Fruit fly (Drosophila melanogaster) whole organism, larva: Measurements from ENCODE around the gene ppk23.

Source experiments
- noc ChIP-seq: fragments of 200-800 bp; sonication (Bioruptor generic); optimal IDR thresholded peaks from 3 replicates; lab custom pipeline; 2019; ENCODE audit warnings: missing biosample characterization, mild to moderate bottlenecking, missing genetic modification characterization, moderate library complexity

The ppk23 gene

DNA sequence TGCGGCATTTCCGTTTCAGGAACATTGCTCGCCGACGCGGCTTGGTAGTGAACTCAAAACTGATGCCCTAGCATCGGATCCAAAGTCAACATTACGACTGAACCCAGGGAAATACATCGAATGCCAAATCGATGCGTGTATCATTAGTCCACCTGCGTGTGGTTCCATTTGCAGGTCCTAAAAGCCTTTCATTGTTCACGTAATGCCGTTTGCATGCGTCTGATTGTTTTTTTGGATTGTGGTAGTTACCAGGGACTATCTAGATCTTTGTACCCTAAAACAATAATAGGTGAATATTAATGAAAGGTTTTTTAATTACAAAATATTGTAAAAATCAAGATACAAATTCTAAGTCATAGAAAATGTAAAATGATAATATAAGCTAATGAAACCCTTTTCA is at the start of gene ppk23:
ppk23 (minus strand) TSS at position 101 of the 400 bp plus-strand sequence.
- TF ChIP-seq noc (tag; lab: Kevin White, UChicago) = no peak

DNA sequence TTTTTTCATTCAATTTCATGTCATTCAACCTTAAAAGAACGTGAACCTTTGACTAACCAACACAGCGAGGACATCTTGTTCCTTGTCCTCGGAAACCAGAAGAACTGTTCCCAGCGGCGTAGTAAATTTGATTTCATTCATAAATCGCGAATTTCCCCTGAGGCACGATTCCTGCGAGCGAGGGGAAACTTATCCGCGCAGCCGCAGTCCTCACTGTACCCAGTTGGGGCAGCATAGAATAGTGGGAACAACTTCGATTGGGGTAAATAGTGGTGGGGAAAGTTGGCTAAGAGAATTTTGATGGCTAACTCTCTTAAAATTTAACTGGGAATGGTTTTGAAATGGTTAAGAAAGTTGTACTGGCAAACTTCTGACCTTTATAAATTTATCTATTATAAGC is 42.4 kb upstream of the ppk23 start:
- no peak for TF ChIP-seq noc (tag; lab: Kevin White, UChicago)

DNA sequence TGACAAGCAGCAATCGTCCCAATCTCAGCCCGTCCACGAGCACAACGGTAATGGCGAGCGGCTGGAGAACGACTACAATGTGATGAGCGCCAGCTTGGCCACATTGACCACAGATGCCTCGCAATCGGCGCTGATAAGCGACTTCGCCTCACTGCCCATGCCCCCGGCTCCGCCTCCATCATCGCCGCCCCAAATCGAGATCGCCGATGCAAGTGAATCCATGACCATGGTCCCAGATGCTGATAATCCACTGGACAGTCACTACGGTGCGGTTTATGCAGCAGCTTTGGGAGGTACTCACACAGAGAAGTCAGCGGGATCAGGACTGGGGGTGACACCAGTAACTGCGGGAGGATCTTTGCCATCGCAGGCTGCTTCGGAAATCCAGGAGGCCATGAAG is 33.4 kb upstream of the ppk23 start:
- no peak for TF ChIP-seq noc (tag; lab: Kevin White, UChicago)

DNA sequence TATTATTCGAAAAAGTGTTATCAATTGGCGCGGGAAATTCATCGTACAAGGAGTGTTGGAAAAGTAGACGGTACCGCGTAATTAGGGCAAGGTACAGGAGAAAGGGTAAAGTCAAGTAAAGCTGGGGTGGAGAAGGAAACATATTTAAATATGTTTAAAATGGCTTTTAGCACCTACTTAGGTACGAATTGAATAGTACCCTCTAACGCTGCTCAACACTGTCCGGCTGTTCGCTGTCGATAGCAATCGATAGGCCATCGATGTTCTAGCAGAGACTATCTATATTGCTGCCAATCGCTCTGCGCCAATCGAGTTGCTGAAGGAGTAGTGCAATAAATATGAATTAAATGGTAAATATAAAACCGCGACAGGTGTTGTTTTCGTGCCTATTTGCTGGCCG is 30.3 kb upstream of the ppk23 start, which contains the start of gene X11L:
X11L (plus strand) TSS at position 279 of the 400 bp plus-strand sequence.
- TF ChIP-seq noc (tag; lab: Kevin White, UChicago) = no peak

DNA sequence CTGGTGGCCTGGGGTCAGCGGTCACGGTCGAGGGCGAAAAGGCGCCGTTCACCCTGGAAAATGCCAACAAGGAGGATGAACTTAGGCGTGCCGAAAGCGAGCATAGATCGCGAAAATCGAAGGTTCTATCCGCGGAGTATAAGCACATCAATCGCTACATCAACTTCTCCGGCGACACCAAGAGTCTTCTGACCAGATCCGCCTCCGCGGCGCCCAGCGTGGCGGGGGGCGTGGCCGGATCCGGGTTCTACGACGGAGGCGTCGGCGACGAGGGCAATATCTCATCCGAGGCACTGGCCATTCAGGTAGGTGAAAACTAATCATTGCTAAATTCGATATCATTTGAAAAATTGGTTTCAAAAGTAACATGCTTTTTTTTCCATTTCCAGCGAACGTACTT is 28.6 kb upstream of the ppk23 start:
- TF ChIP-seq noc (tag; lab: Kevin White, UChicago) = no peak

DNA sequence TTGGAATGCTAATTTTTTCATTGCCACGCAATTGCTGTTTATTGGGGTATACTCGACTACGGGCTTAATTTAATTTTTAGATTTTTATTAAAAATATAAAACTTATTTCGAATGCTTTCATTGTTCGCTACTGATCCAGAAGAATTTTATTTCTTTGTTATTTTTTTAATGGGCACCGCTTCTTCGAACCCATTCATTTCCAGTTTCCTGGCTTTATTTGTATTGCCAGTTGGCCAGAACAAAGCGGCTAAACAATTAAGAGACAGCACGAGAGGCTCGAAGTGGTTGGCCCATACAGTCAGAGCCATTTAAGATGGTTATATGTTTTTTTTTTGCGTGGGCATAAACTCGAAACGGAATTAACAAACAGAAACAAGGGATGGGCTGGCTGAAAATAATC is 26.8 kb upstream of the ppk23 start:
- peak; percentile 88 for TF ChIP-seq noc (tag; lab: Kevin White, UChicago)

DNA sequence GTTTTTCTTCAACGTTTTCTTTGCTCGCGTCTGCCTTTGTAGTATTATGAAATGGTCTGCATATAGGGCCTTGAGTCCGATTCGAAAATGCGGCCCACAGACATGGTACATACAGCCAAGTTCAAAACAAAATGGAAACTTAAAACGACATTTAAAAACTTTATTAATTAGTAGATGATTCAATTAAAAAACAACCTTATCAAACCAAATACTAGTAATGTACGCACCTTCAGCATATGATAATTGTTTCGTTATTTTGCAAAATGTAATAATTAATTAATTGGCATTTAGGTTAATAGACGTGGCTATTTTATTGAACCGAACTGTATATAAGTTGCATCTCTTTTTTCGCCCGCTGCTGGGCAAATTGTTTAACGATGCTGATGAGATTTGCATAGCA is 25.7 kb upstream of the ppk23 start:
- no peak for TF ChIP-seq noc (tag; lab: Kevin White, UChicago)

DNA sequence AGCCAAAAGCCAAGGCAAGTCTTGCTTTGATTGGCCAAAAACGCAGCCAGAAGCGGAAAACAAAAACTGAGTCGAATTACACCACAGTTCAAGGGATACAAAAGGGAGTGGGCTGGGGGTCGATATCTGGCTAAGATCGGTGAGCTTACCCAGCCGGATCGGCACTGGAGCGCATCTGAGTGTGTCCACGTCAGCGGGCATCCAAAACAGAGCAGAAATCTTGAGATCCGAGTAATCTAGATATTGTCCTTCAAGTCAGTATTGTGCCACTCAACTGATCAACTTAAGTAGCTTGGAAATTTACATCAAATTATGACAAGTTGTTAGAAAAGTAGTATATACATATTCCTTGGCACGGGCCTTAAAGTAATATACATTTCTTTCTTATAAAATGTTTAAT is 19.5 kb upstream of the ppk23 start, which contains the start of gene CG12992:
CG12992 (plus strand) TSS at position 301 of the 400 bp plus-strand sequence.
- TF ChIP-seq noc (tag; lab: Kevin White, UChicago) = no peak

DNA sequence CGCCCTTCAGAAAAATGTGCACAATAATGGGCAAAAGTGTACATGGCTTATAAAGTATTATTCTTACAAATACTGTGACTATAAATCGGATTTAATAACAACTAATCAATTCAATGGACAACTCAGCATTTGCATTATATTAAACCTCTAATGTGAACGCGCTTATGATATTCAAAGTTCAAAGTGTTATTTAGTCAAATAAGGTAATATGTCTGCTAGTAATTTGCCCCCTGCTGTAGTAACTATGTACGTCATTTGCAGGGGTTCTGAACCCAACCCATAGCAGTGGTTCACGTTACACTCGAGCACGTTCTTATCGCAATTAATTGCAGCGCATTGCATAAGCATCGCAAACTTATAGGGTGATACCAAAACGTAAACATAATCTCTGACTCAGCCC is 19.1 kb upstream of the ppk23 start:
- TF ChIP-seq noc (tag; lab: Kevin White, UChicago) = no peak

DNA sequence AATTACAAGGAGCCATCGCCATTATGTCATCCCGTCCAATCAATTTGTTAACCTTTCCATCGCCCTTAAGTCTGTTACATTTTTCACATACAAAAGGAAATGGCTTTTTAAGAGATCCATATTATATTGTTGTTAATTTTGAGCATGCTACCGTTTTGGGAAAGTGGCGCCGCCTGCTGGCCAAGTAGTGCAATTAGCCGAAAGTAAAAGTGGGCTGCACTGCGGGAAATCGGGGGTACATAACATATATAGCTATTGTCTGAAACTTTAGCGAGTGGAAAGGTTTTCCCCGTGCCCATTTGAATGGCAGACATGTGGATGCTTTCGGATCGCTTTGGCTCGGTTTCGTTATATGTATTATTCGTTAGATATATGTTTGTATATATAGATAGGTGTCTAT is 16.9 kb upstream of the ppk23 start:
- no peak for TF ChIP-seq noc (tag; lab: Kevin White, UChicago)

DNA sequence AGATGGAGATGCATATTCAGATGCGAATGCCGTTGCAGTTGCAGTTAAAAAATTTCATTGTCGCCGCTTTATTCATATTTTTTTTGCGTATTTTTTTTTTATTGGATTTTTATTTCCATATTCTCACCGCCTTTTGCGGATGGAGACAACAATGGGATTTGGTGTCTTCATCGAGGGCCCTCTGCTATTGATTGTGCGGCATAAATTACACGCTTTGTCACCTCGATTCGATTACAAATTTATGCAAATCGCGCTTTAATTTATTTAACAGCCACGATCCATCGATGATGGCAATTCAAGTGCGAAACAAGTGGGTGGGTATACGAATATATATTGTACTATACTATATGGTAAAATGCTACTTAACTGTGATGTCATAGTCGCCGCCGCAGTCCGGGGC is 14.7 kb upstream of the ppk23 start:
- TF ChIP-seq noc (tag; lab: Kevin White, UChicago) = no peak

DNA sequence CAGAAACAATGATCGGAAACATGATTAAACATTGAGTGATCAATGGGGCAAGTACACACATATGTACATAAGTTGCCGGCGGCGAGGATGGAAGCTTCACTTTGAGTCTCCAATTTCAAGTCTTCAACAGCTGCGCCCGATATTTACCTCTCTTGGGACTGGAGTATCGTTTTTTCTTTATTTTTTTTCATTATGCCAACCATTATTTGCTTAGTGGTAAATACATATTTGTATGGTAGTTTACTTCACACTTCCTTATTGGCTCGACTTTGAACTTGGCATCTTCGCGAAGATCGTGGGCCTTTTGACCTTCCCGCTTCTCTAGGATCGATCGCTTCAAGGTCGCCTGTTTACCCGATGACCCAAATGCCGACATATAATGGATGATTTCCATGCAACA is 13.6 kb upstream of the ppk23 start:
- no peak for TF ChIP-seq noc (tag; lab: Kevin White, UChicago)

DNA sequence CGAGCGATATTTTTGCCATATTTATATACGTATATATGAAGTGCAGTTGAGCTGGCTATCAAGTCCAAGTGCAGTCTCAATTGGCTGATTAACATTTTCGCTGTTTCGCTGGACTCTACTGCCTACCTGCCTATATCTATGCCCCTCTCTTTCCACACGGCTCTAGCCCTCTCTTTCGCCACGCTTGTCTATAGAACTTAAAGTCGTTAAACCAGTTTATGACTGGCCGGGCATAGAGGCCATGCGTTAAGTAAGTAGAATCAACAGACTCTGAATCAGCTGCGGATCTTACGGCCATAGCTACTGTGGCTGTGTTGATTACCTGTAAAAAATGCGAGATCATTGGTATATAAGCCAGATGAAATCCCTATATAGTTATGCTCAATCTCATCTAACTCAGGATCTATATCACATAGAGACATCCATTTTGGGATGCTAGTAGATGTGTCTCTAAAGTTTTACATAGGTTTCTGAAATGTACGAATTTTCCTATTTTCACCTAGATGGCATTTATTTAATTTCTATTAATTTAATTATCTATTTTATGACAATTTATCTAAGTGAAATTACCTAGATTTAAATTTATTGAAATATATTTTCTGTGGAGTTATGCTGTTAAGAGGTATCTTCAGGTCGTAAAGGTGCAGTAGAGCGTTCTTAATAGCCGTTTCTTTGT is 12.7 kb upstream of the ppk23 start:
- peak; percentile 51 for TF ChIP-seq noc (tag; lab: Kevin White, UChicago)

DNA sequence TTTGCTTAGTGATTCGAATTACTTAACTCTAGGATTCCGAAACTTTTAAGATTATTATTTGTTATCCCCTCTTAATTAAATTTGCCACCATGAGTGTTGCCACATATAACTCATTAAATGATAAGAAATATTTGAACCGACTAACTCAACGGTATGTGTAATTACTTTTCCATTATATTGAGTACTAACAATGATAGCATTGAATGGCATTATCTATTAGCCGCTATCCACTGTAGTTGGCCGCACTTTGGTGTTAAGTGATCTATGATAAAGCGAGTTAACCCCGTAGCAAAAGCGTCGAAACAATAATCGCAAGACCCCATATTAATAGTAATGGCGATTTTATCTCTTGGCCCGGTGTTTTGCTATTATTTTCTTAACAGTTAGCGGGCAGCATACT is 11.9 kb upstream of the ppk23 start:
- TF ChIP-seq noc (tag; lab: Kevin White, UChicago) = no peak

DNA sequence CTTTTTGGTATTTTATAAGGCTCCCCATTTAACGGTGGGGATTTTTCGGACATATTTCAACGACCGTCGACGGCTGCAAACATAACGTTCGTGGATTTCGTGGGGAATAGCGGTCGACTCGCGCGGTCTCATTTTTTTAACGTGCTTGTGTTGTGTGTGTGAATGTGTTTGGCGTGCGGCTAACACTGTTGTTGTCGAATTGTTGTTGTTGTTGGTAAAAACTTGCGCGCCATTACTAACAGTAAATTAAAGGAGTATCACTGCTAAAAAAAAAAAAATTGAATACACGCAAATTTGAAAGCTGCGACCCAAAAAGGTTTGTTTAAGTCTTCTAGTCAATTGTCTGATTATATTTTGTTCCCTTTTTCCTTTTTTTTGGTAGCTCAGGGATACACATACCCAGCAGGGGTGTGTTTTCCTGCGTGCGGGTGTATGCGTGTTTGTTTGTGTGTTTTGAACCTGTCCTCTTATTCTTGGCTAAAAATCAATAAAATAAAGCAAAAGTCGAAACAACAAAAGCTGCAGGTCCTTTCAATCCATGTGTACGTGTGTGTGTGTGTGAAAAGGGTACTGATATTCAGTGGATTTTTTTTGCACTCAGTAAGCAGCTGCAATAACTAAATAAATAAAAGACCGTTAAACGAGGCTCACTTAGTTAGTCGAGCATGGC is 10.9 kb upstream of the ppk23 start, which contains the start of gene CG12991:
CG12991 (plus strand) TSS at position 80 of the 670 bp plus-strand sequence.
- no peak for TF ChIP-seq noc (tag; lab: Kevin White, UChicago)

DNA sequence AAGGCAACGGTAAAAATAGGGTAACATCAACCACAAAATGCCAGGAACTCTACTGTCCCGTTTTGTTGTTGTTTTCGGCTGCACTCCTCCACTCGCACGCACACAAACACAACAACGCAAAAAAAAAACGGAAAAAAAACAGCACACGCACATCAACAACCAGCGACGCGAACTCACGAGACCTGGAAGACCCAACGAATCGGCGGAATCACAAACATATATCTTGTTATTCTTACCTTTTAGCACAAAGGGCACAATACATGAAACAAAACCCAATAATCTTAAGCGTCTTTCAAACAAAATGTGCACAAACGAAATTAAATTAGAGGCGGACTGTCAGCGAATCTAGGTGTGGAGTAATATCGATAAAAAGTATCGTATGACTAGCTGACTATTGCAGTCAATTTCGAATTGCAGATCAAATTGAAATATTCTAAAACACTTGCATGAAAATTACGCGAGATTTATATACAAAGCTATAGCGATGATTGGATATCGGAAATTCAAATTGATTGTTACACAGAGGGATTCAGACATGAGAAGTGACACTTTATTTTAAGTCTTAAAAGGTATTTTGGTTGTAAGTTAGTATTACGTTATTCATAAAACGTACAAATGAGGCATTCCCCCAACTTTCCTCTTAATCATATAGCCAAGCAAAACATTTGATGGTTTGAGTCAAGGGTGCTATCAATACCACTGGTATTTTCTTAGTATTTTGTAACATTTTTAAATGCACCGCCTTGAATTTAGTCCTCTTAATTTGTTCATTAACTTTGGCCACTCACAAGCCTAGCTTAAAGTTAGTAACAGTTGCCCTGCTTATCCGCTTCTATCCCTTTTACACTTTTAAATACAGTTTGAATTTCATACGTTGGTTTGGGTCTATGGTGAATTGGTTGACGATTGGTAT is 10.1 kb upstream of the ppk23 start, which contains the start of gene Ankle2:
Ankle2 (minus strand) TSS at position 361 of the 913 bp plus-strand sequence.
- TF ChIP-seq noc (tag; lab: Kevin White, UChicago) = no peak
